Fruit fly (Drosophila melanogaster): ENCODE measurements around the gene CG9265.

The CG9265 gene

DNA sequence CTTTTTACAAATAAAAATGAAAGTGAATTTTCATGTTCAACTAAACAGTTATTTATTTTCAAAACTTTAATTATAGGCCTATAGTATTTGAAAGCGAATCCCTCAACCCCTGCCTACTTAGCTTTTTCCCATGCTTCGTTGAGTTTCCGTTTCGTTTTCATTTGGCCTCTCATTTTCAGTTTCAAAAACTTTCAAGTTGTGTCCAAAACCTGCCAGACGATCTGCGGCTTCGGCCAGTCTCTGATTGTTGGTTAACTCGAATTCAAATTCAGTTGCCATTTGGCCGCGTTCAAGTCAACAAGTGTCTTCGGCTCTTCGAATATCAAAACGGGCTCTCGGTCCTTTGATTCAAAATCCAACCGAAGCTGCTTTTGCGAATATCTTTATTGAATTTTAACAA is 19.7 kb upstream of the CG9265 start, which contains the start of gene CG14397:
CG14397 (plus strand) TSS at position 270 of the 400 bp plus-strand sequence.
- no peak for TF ChIP-seq psq (optimal IDR thresholded peaks at IDR 0.05)
- TF ChIP-seq CG8478 (optimal IDR thresholded peaks at IDR 0.05): no peak
- no peak for TF ChIP-seq pan (optimal IDR thresholded peaks at IDR 0.05)
- TF ChIP-seq usp (GFP tag; optimal IDR thresholded peaks at IDR 0.05): no peak
- no peak for TF ChIP-seq EcR (GFP tag; optimal IDR thresholded peaks at IDR 0.05)
- TF ChIP-seq Dll (optimal IDR thresholded peaks at IDR 0.05): no peak

dm6 chr2L:21089075-21089474 is 17.8 kb upstream of the CG9265 start, which contains the start of gene CG9259:
CG9259 (plus strand) TSS chr2L:21089375.
- TF ChIP-seq CG8478 (optimal IDR thresholded peaks at IDR 0.05) (no peak), usp (GFP tag; optimal IDR thresholded peaks at IDR 0.05) (no peak), psq (optimal IDR thresholded peaks at IDR 0.05) (no peak), Dll (optimal IDR thresholded peaks at IDR 0.05) (no peak), pan (optimal IDR thresholded peaks at IDR 0.05) (no peak), EcR (GFP tag; optimal IDR thresholded peaks at IDR 0.05) (no peak)

dm6 chr2L:21088651-21089050 is 17.3 kb upstream of the CG9265 start, which contains the start of gene ppk13:
ppk13 (minus strand) TSS chr2L:21088751.
- TF ChIP-seq pan (optimal IDR thresholded peaks at IDR 0.05) (no peak), usp (GFP tag; optimal IDR thresholded peaks at IDR 0.05) (no peak), psq (optimal IDR thresholded peaks at IDR 0.05) (no peak), Dll (optimal IDR thresholded peaks at IDR 0.05) (no peak), EcR (GFP tag; optimal IDR thresholded peaks at IDR 0.05) (no peak), CG8478 (optimal IDR thresholded peaks at IDR 0.05) (no peak)

dm6 chr2L:21086406-21086805 is 15.1 kb upstream of the CG9265 start, which contains the start of gene CG33509:
CG33509 (minus strand) TSS chr2L:21086506.
- TF ChIP-seq usp (GFP tag; optimal IDR thresholded peaks at IDR 0.05): no peak
- TF ChIP-seq Dll (optimal IDR thresholded peaks at IDR 0.05): no peak
- no peak for TF ChIP-seq pan (optimal IDR thresholded peaks at IDR 0.05)
- TF ChIP-seq psq (optimal IDR thresholded peaks at IDR 0.05): no peak

dm6 chr2L:21084268-21084667 is 13.0 kb upstream of the CG9265 start, which contains the start of gene CG33510:
CG33510 (minus strand) TSS chr2L:21084326.
- TF ChIP-seq EcR (GFP tag; optimal IDR thresholded peaks at IDR 0.05): no peak
- no peak for TF ChIP-seq CG8478 (optimal IDR thresholded peaks at IDR 0.05)
- TF ChIP-seq pan (optimal IDR thresholded peaks at IDR 0.05): no peak
- TF ChIP-seq Dll (optimal IDR thresholded peaks at IDR 0.05): no peak

dm6 chr2L:21082444-21083201 is 11.3 kb upstream of the CG9265 start, which contains the start of gene CG33511:
CG33511 (minus strand) TSS chr2L:21082494.
- TF ChIP-seq Dll (optimal IDR thresholded peaks at IDR 0.05) (no peak), psq (optimal IDR thresholded peaks at IDR 0.05) (no peak), EcR (GFP tag; optimal IDR thresholded peaks at IDR 0.05) (no peak), usp (GFP tag; optimal IDR thresholded peaks at IDR 0.05) (no peak), CG8478 (optimal IDR thresholded peaks at IDR 0.05) (no peak), pan (optimal IDR thresholded peaks at IDR 0.05) (no peak)

- no peak for TF ChIP-seq usp (GFP tag; optimal IDR thresholded peaks at IDR 0.05)
- TF ChIP-seq EcR (GFP tag; optimal IDR thresholded peaks at IDR 0.05): no peak
- no peak for TF ChIP-seq psq (optimal IDR thresholded peaks at IDR 0.05)
- TF ChIP-seq CG8478 (optimal IDR thresholded peaks at IDR 0.05): no peak
Observed at dm6 chr2L:21077849-21078248, 6.5 kb upstream of the CG9265 start.

DNA sequence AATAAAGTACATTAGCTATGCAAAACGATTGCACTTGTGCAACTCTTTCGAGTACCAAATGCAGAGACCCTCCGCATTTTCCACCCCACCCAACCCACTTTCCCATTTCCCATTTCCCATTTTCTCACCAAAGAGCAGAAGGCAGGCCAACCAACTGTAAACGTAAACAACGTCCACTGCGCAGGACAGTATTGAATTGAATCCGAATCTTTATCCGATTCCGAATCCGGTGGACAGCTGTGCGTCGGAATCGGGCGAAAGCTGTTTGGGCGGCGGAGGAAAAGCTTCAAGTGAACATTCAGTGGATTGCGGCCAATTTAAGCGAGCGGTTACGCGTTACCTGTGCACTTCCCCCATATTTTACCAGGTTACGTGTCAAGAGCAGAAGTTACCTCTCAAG is 3.8 kb upstream of the CG9265 start, which contains the start of gene tadr:
tadr (plus strand) TSS at position 301 of the 400 bp plus-strand sequence.
- no peak for TF ChIP-seq pan (optimal IDR thresholded peaks at IDR 0.05)
- no peak for TF ChIP-seq Dll (optimal IDR thresholded peaks at IDR 0.05)
- TF ChIP-seq EcR (GFP tag; optimal IDR thresholded peaks at IDR 0.05): no peak
- no peak for TF ChIP-seq CG8478 (optimal IDR thresholded peaks at IDR 0.05)
- TF ChIP-seq psq (optimal IDR thresholded peaks at IDR 0.05): no peak
- no peak for TF ChIP-seq usp (GFP tag; optimal IDR thresholded peaks at IDR 0.05)

DNA sequence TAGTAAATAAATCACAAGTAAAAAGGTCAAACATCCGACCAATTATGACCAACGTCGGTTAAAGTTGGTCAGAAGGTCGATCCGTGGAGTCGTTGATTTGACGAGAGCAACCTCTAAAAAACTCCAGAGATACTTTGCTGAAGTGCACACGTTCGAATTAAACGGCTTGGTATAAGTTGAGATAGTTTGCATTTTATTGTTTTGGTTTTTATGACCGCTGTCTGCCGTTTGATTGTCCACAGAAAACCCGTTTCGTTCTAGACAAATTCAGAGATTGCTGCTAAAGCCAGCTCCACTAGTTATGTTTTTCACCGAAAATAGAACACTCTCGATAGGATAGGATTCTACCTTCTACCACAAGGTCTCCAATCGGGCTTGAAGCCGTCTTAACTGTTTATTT is 2.5 kb upstream of the CG9265 start:
- no peak for TF ChIP-seq Dll (optimal IDR thresholded peaks at IDR 0.05)
- no peak for TF ChIP-seq psq (optimal IDR thresholded peaks at IDR 0.05)
- no peak for TF ChIP-seq EcR (GFP tag; optimal IDR thresholded peaks at IDR 0.05)
- no peak for TF ChIP-seq CG8478 (optimal IDR thresholded peaks at IDR 0.05)
- TF ChIP-seq usp (GFP tag; optimal IDR thresholded peaks at IDR 0.05): no peak
- no peak for TF ChIP-seq pan (optimal IDR thresholded peaks at IDR 0.05)

DNA sequence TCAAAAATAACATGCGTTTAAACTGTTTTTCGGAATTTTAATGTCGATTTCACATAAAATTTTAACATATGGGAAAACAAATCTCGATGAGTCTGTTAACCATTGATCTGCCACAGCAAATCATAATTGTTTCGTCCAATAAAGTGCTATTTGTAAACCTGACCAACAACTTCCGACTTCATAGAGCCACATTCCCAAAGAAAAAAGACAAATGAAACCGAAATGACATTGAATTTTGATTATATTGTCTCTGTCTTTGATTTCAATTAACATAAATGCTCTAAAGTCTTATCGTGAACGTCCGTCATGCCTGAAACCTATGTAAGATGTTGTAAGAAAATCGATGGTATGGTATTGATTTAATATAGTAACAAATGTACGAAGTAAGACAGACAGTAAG is 2.0 kb upstream of the CG9265 start:
- TF ChIP-seq psq (optimal IDR thresholded peaks at IDR 0.05) (no peak), usp (GFP tag; optimal IDR thresholded peaks at IDR 0.05) (no peak), CG8478 (optimal IDR thresholded peaks at IDR 0.05) (no peak), pan (optimal IDR thresholded peaks at IDR 0.05) (no peak), Dll (optimal IDR thresholded peaks at IDR 0.05) (no peak), EcR (GFP tag; optimal IDR thresholded peaks at IDR 0.05) (no peak)

dm6 chr2L:21072389-21072788 is 1.1 kb upstream of the CG9265 start:
- no peak for TF ChIP-seq CG8478 (optimal IDR thresholded peaks at IDR 0.05)
- no peak for TF ChIP-seq EcR (GFP tag; optimal IDR thresholded peaks at IDR 0.05)
- TF ChIP-seq psq (optimal IDR thresholded peaks at IDR 0.05): no peak
- no peak for TF ChIP-seq Dll (optimal IDR thresholded peaks at IDR 0.05)

- TF ChIP-seq usp (GFP tag; optimal IDR thresholded peaks at IDR 0.05) (no peak), EcR (GFP tag; optimal IDR thresholded peaks at IDR 0.05) (no peak), CG8478 (optimal IDR thresholded peaks at IDR 0.05) (no peak), pan (optimal IDR thresholded peaks at IDR 0.05) (no peak), psq (optimal IDR thresholded peaks at IDR 0.05) (no peak), Dll (optimal IDR thresholded peaks at IDR 0.05) (no peak)
Observed at dm6 chr2L:21070825-21071224, 477 bp downstream of the CG9265 start.
